Worm (Caenorhabditis elegans): ENCODE measurements around the gene inx-7.

inx-7 gene

DNA sequence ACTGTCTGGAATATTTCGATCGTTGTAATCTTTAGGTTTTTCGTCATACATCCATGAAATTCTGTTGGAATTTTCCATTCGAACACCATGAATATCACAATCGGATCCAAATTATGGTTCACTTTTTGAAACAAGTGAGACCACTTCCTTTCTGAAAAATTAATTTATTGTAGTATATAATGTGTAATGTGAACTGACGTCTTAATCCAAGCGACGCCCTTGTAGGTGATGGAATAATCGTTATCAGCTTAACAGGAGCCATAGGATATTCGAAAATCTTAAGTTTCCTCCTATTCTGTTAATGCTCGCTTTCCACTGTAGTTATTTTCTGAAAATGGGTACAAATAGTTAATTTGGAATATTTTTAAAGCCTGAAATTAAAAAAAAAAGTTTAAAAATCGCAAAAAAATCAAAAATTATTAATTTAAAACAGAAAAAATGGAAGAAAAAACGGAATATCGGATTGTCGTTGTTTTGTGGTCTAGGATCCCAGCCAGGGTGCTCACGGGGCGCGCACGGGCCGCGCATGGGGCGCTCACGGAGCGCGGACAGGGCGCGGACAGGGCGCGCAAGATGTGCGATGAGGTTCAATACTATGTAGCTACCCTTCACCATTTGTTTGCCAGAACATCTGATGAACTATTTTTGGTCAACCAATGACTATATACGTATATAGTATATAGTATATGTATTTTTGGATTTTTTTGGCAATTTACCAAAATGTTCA lies 15.9 kb upstream of the inx-7 start, which contains the start of gene K02B2.6:
TSS of gene K02B2.6 (minus strand) at position 51 of the 727 bp plus-strand sequence.
- TF ChIP-seq sma-3 (GFP tag; optimal IDR thresholded peaks at IDR 0.05): no peak
- TF ChIP-seq elt-3 (tag; optimal IDR thresholded peaks at IDR 0.05): no peak
- no peak for TF ChIP-seq unc-55 (GFP tag; optimal IDR thresholded peaks at IDR 0.05)
- no peak for TF ChIP-seq nhr-10 (tag; optimal IDR thresholded peaks at IDR 0.05)

DNA sequence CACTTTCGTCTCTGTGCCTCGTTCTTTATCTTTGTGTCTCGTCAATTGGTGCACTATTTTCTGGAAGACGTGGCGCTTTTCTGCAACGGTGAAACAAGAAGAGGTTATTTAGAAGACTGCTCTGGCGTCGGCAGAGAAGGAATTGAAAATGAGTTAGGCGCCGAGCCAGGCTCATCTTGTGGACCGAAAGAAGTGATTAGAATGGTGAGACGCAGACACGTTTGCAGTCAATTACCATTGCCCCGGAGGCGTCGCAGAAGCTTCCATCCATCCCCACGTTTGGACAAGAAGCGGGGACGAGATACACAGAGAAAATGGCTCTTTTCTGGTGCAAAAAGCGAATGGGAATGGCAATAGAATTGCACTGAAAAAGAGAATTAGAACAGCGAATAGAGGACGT lies 13.5 kb upstream of the inx-7 start:
- TF ChIP-seq ceh-16 (tag; optimal IDR thresholded peaks at IDR 0.05) (no peak), crh-2 (tag; optimal IDR thresholded peaks at IDR 0.05) (peak; percentile 69), nhr-25 (tag; optimal IDR thresholded peaks at IDR 0.05) (no peak), F13H6.1 (tag; optimal IDR thresholded peaks at IDR 0.05) (no peak), mbf-1 (tag; optimal IDR thresholded peaks at IDR 0.05) (no peak), ama-1 (optimal IDR thresholded peaks at IDR 0.05) (no peak), dmd-4 (tag; optimal IDR thresholded peaks at IDR 0.05) (no peak), lin-11 (tag; optimal IDR thresholded peaks at IDR 0.05) (peak; percentile 21), nhr-10 (tag; optimal IDR thresholded peaks at IDR 0.05) (no peak), zag-1 (tag; optimal IDR thresholded peaks at IDR 0.05) (peak; percentile 69), elt-3 (tag; optimal IDR thresholded peaks at IDR 0.05) (no peak), lsy-2 (tag; optimal IDR thresholded peaks at IDR 0.05) (peak in 1 of 2 experiments; percentile 35), snpc-4 (tag; optimal IDR thresholded peaks at IDR 0.05) (no peak), fos-1 (tag; optimal IDR thresholded peaks at IDR 0.05) (no peak), sma-9 (GFP tag; optimal IDR thresholded peaks at IDR 0.05) (no peak), sma-9 (tag; optimal IDR thresholded peaks at IDR 0.05) (no peak), egl-27 (tag; optimal IDR thresholded peaks at IDR 0.05) (no peak), mab-5 (tag; optimal IDR thresholded peaks at IDR 0.05) (no peak), peb-1 (tag; optimal IDR thresholded peaks at IDR 0.05) (no peak), gmeb-1 (tag; optimal IDR thresholded peaks at IDR 0.05) (no peak), nhr-77 (tag; optimal IDR thresholded peaks at IDR 0.05) (no peak), nhr-129 (tag; optimal IDR thresholded peaks at IDR 0.05) (peak; percentile 22), Y55F3AM.14 (GFP tag; optimal IDR thresholded peaks at IDR 0.05) (no peak), nhr-23 (tag; optimal IDR thresholded peaks at IDR 0.05) (no peak), unc-39 (tag; optimal IDR thresholded peaks at IDR 0.05) (no peak), nhr-6 (tag; optimal IDR thresholded peaks at IDR 0.05) (no peak), ceh-82 (tag; optimal IDR thresholded peaks at IDR 0.05) (no peak), sem-4 (tag; optimal IDR thresholded peaks at IDR 0.05) (peak; percentile 13), C34F6.9 (tag; optimal IDR thresholded peaks at IDR 0.05) (peak; percentile 18), unc-55 (GFP tag; optimal IDR thresholded peaks at IDR 0.05) (peak; percentile 26), R02D3.7 (tag; optimal IDR thresholded peaks at IDR 0.05) (no peak), blmp-1 (tag; optimal IDR thresholded peaks at IDR 0.05; ENCODE audit: insufficient read depth) (no peak)

DNA sequence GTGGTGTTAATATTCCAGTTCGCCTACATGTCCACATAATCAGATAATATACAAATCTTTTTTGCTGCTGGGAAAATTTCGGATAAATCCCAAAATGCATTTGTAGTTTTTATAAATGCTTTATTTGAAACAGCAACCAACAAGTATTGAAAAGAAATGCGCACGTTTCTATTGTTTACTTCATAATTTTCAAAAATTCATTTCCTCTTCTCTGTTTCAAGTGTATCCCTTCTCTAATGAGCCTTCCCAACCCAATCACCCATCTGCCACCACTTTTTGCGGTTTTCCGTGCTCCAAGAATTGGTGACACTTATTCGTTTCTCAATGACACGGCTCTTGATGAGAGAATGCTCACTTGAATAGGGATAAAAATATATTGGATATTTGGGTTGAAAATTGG lies 8.3 kb upstream of the inx-7 start:
- TF ChIP-seq sma-3 (GFP tag; optimal IDR thresholded peaks at IDR 0.05) (no peak), nhr-25 (tag; optimal IDR thresholded peaks at IDR 0.05) (no peak), lin-13 (GFP tag; optimal IDR thresholded peaks at IDR 0.05) (no peak), dmd-4 (tag; optimal IDR thresholded peaks at IDR 0.05) (no peak), egl-27 (tag; optimal IDR thresholded peaks at IDR 0.05) (no peak), nhr-21 (tag; optimal IDR thresholded peaks at IDR 0.05) (no peak), ztf-4 (tag; optimal IDR thresholded peaks at IDR 0.05) (no peak)

DNA sequence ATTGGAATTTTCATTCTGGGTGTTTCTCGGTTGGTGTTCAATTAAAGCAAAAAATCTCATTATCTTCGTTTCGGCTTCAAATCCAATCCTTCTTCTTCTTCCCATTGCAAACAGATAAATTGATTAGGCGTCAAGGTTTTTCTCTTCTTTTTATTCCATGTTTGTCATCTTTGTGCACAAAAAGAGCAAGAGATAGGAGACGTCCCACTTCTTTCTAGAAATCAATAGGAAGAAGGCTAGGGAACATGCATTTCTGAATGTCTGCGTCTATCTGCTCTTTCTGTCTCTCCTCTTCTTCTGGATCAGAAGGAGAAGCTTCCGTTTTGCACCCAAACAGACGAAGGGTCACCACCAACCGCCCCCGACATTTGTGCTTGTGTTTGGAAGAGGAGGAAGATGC lies 6.5 kb upstream of the inx-7 start:
- TF ChIP-seq unc-62 (GFP tag; optimal IDR thresholded peaks at IDR 0.05) (no peak), nhr-10 (tag; optimal IDR thresholded peaks at IDR 0.05) (no peak), alr-1 (tag; optimal IDR thresholded peaks at IDR 0.05) (no peak), ztf-11 (tag; optimal IDR thresholded peaks at IDR 0.05) (no peak), sma-9 (GFP tag; optimal IDR thresholded peaks at IDR 0.05) (peak; percentile 43), sma-9 (tag; optimal IDR thresholded peaks at IDR 0.05) (no peak), egl-27 (tag; optimal IDR thresholded peaks at IDR 0.05) (peak; percentile 26), crh-2 (tag; optimal IDR thresholded peaks at IDR 0.05) (peak; percentile 64), ZK546.5 (tag; optimal IDR thresholded peaks at IDR 0.05) (no peak), ztf-1 (GFP tag; conservative IDR thresholded peaks at IDR 0.05) (no peak), nhr-23 (tag; optimal IDR thresholded peaks at IDR 0.05) (no peak), ceh-16 (tag; optimal IDR thresholded peaks at IDR 0.05) (no peak), lsy-2 (tag; optimal IDR thresholded peaks at IDR 0.05) (peak in 1 of 2 experiments; percentile 72), zag-1 (tag; optimal IDR thresholded peaks at IDR 0.05) (peak; percentile 87), nhr-12 (tag; optimal IDR thresholded peaks at IDR 0.05) (no peak), nhr-25 (tag; optimal IDR thresholded peaks at IDR 0.05) (no peak), ceh-82 (tag; optimal IDR thresholded peaks at IDR 0.05) (no peak), C34F6.9 (tag; optimal IDR thresholded peaks at IDR 0.05) (peak; percentile 81), nhr-21 (tag; optimal IDR thresholded peaks at IDR 0.05) (no peak), nhr-237 (tag; optimal IDR thresholded peaks at IDR 0.05) (no peak), nhr-129 (tag; optimal IDR thresholded peaks at IDR 0.05) (peak; percentile 61), ama-1 (optimal IDR thresholded peaks at IDR 0.05) (no peak), sma-3 (GFP tag; optimal IDR thresholded peaks at IDR 0.05) (no peak), nhr-6 (tag; optimal IDR thresholded peaks at IDR 0.05) (no peak), lin-11 (tag; optimal IDR thresholded peaks at IDR 0.05) (no peak), peb-1 (tag; optimal IDR thresholded peaks at IDR 0.05) (no peak), blmp-1 (tag; optimal IDR thresholded peaks at IDR 0.05; ENCODE audit: insufficient read depth) (no peak), sem-4 (tag; optimal IDR thresholded peaks at IDR 0.05) (peak; percentile 50), unc-55 (GFP tag; optimal IDR thresholded peaks at IDR 0.05) (peak; percentile 89), mdl-1 (tag; optimal IDR thresholded peaks at IDR 0.05) (peak in 1 of 2 experiments; percentile 20), mab-5 (tag; optimal IDR thresholded peaks at IDR 0.05) (peak; percentile 54), F13H6.1 (tag; optimal IDR thresholded peaks at IDR 0.05) (peak; percentile 12)
